Fruit fly (Drosophila melanogaster): ENCODE results near the gene shv.

shv gene

DNA sequence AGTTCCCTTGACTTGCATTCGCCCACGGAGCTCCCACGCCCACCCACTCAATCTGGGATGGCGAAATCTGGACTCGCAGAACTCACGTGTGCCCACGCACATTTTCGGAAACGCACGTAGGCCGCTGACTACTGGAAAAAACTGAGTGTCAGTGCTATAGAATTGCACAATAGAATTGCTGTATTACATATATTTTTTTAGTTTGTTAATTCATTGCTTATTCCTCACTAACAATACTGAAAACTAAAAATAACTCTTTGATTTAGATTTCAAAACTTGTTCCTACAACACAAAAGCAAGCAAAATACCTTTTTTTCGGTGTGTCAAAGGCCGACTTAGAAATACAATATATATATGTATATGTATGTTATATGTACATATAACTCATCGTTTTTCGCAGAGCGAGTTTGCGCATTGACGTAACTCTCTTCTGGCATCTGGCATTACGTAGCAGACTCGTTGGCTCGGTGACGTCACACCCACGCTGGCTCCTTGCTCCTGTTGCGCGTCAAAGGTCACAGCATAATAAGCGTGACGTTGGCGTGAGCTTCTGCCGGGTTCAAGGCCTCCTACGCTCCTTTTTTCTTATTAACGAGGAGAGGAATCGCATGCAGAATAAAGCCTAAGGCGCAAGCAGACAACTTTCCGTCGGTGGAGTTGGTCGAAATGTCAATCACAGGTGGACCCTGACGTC lies 29.0 kb downstream of the shv start (continued):
- TF ChIP-seq fd85E (GFP tag; optimal IDR thresholded peaks at IDR 0.05): no peak
- peak; percentile 51 for TF ChIP-seq CG3032 (tag; optimal IDR thresholded peaks at IDR 0.05)
- peak; percentile 78 for TF ChIP-seq Eip78C (GFP tag)
- TF ChIP-seq esn (GFP tag; optimal IDR thresholded peaks at IDR 0.05): peak; percentile 44
- TF ChIP-seq CG32006 (GFP tag; optimal IDR thresholded peaks at IDR 0.05): peak; percentile 80
- peak; percentile 39 for TF ChIP-seq CG4318 (GFP tag; optimal IDR thresholded peaks at IDR 0.05)
- TF ChIP-seq CG8319 (GFP tag; optimal IDR thresholded peaks at IDR 0.05): no peak
- no peak for TF ChIP-seq Gug (GFP tag; IDR thresholded peaks at IDR 0.05)
- peak; percentile 77 for TF ChIP-seq achi (GFP tag; optimal IDR thresholded peaks at IDR 0.05)
- TF ChIP-seq Met (GFP tag; optimal IDR thresholded peaks at IDR 0.05): peak; percentile 62
- TF ChIP-seq Eip75B (GFP tag; optimal IDR thresholded peaks at IDR 0.05): peak; percentile 10
- TF ChIP-seq CG6276 (GFP tag; optimal IDR thresholded peaks at IDR 0.05): peak; percentile 60
- TF ChIP-seq fd59A (GFP tag; optimal IDR thresholded peaks at IDR 0.05): peak; percentile 14
- TF ChIP-seq dac (GFP tag; optimal IDR thresholded peaks at IDR 0.05): no peak
- no peak for TF ChIP-seq CG6854 (GFP tag; optimal IDR thresholded peaks at IDR 0.05)
- TF ChIP-seq CG8119 (GFP tag; IDR thresholded peaks at IDR 0.05): no peak
- TF ChIP-seq Ets96B (tag; optimal IDR thresholded peaks at IDR 0.05): peak; percentile 69
- peak; percentile 45 for TF ChIP-seq CG11762 (GFP tag; optimal IDR thresholded peaks at IDR 0.05; ENCODE audit: insufficient read depth)
- peak; percentile 54 for TF ChIP-seq CG3919 (GFP tag; optimal IDR thresholded peaks at IDR 0.05)
- no peak for TF ChIP-seq CG15336 (GFP tag; IDR thresholded peaks at IDR 0.05)
- TF ChIP-seq CG9139 (GFP tag; optimal IDR thresholded peaks at IDR 0.05): no peak
- no peak for TF ChIP-seq Lpt (GFP tag; optimal IDR thresholded peaks at IDR 0.05)
- TF ChIP-seq topi (GFP tag; optimal IDR thresholded peaks at IDR 0.05): peak; percentile 43
- no peak for TF ChIP-seq CG6163 (GFP tag; IDR thresholded peaks at IDR 0.05)
- TF ChIP-seq CG10669 (GFP tag; optimal IDR thresholded peaks at IDR 0.05): peak; percentile 55
- peak; percentile 54 for TF ChIP-seq CG10631 (GFP tag; optimal IDR thresholded peaks at IDR 0.05)
- peak; percentile 28 for TF ChIP-seq Hr39 (GFP tag; optimal IDR thresholded peaks at IDR 0.05)
- no peak for TF ChIP-seq fkh (GFP tag; optimal IDR thresholded peaks at IDR 0.05)
- TF ChIP-seq spab (GFP tag; optimal IDR thresholded peaks at IDR 0.05): peak; percentile 47
- no peak for TF ChIP-seq Eip93F (GFP tag; optimal IDR thresholded peaks at IDR 0.05)
- peak; percentile 35 for TF ChIP-seq dsx (GFP tag; optimal IDR thresholded peaks at IDR 0.05; ENCODE audit: poor library complexity, severe bottlenecking)

DNA sequence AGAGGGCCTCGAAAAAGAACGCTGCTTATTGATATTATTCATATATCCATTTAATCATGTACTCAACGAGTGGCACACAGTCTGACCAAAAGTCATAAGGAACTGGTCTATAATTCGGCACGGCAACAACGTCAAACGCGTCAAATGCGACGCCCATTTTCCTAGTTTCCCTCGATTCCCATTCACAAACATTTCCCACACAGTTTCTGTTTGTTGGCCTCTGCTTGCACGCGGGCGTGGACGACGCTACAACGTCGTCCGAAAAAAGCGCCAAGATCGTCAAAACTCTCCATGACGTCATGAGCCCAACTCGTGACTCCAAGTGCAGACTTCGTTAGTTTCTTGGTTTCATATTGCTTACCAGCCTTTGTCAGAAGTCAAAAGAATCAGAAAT lies 29.5 kb downstream of the shv start:
- TF ChIP-seq Hr38 (GFP tag; optimal IDR thresholded peaks at IDR 0.05): no peak
- no peak for TF ChIP-seq CG8319 (GFP tag; optimal IDR thresholded peaks at IDR 0.05)
- peak; percentile 24 for TF ChIP-seq fkh (GFP tag; optimal IDR thresholded peaks at IDR 0.05)
- no peak for TF ChIP-seq Smox (GFP tag; optimal IDR thresholded peaks at IDR 0.05)

DNA sequence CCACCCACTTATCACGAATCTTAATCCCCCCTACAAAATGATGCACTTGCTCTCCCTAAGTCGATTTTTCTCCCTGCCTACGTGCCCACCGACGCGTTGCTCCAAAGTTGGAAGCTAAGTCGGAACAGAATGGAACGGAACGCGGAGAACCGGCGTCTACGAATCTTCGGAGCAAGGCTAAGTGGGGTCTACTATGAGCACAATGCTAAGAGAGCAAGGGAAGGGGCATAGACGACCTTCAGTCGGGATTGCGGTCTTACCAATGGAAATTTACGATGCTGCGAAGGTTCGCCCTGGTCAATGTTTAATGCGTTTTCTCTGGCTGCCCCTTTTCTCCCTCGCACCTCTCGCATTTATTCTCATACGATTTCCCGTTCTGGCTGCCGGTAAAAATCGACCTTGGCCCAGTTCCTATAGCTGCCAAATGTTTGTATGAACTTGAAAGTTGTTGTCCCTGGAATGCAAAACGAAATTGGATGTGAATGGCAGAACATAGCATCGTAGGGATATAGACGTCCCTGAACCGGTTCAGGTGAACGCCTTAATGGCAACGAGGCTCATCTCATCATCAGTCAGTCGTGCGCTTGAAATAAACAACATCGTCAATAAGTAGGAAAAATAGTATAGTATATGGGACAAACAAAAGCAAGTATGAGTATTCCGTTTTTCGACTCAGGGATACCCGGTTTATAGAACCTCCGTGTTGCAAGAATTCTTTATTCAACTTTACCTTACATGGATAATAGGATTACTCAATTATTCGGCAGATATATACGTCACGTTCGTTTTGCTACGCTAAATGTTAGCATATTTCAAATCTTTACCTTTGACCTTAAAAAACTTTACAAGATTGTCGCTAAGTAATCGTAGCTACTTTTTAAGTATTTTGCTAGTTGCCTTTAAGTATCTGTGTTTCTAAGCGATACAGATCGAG lies 30.7 kb downstream of the shv start:
- TF ChIP-seq CG10669 (GFP tag; optimal IDR thresholded peaks at IDR 0.05) (peak; percentile 24), CG10631 (GFP tag; optimal IDR thresholded peaks at IDR 0.05) (peak; percentile 10), Eip78C (GFP tag) (peak; percentile 66), ss (GFP tag; optimal IDR thresholded peaks at IDR 0.05) (peak in 1 of 2 experiments; percentile 15), CG15336 (GFP tag; IDR thresholded peaks at IDR 0.05) (no peak), CG9139 (GFP tag; optimal IDR thresholded peaks at IDR 0.05) (peak; percentile 37), Ets96B (tag; optimal IDR thresholded peaks at IDR 0.05) (peak; percentile 4), CG6276 (GFP tag; optimal IDR thresholded peaks at IDR 0.05) (no peak), spab (GFP tag; optimal IDR thresholded peaks at IDR 0.05) (peak; percentile 1), Lpt (GFP tag; optimal IDR thresholded peaks at IDR 0.05) (no peak), CG32006 (GFP tag; optimal IDR thresholded peaks at IDR 0.05) (peak; percentile 37), CG31627 (GFP tag; optimal IDR thresholded peaks at IDR 0.05) (no peak)

Data from whole organism, prepupa.